Fruit fly (Drosophila melanogaster) Kc167 (cell line): Measurements from ENCODE around the gene CG8664.

Experiments
- Myc ChIP-seq: fragments of >200 bp; optimal IDR thresholded peaks from 2 replicates; lab custom pipeline; 2017; ENCODE audit warnings: missing external identifiers
- Sin3A ChIP-seq: fragments of >200 bp; optimal IDR thresholded peaks from 2 replicates; lab custom pipeline; 2018; ENCODE audit warnings: missing external identifiers
- h ChIP-seq: fragments of >200 bp; optimal IDR thresholded peaks from 3 replicates; lab custom pipeline; 2018; ENCODE audit warnings: missing external identifiers
- insv ChIP-seq: fragments of >200 bp; optimal IDR thresholded peaks from 3 replicates; lab custom pipeline; 2018; ENCODE audit warnings: missing external identifiers
- psq ChIP-seq: fragments of >200 bp; optimal IDR thresholded peaks from 2 replicates; lab custom pipeline; 2017; ENCODE audit warnings: missing external identifiers
- ttk ChIP-seq: sonication (Bioruptor generic); optimal IDR thresholded peaks from 2 replicates; lab custom pipeline; 2017; ENCODE audit warnings: missing external identifiers

CG8664 gene

DNA sequence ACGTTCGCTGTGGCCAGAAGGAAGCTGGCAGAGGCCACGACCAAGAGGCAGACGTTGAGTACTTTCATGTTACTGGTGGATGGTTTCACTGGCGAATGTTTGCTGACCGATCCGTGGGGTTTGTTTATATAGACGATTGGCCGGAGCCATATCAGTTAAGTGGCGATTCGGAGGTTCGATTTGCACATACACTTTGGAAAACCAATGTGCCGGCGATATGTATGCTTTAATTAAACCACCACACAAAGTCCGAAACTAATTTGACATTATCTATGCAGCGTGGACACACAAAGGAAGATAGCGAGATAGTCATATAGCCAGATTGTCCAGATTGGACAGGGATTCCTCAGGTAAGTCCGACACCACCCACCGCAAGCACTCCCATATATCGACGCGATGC lies at the start of gene CG8664:
Gene CG8664, minus strand, starts transcription at position 101 of the 400 bp plus-strand sequence.
- no peak for TF ChIP-seq ttk (lab: Kevin White, UChicago)

DNA sequence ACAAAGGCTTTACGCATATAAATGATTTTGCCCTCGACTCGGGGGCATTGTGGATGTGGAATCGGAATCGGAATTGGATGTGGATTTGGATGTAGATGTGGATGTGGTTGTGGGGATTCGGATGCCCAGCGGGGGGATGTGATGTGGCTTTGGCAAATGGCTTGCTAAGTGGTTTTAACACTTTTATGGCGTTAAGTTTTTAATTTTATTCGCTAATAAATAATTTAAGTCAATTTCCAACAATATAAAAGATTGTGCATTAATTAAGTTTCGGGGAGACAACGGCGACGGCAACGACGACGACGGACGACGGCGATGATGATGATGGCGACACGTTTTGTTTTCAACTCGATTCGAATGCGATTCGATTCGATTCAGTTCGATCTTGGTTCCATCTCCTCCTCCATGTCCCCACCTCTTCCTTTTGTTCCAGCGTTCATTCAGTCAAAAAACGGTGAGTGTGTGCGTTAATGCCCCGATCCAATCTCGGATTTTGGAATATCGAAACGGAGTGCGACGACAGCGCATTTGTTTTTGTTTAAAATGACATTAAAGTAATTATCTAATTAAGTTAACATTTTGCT lies 48.2 kb upstream of the CG8664 start:
- TF ChIP-seq insv (lab: Kevin White, UChicago) (no peak), Sin3A (lab: Kevin White, UChicago) (no peak), ttk (lab: Kevin White, UChicago) (no peak), h (lab: Kevin White, UChicago) (no peak), Myc (lab: Kevin White, UChicago) (no peak)

DNA sequence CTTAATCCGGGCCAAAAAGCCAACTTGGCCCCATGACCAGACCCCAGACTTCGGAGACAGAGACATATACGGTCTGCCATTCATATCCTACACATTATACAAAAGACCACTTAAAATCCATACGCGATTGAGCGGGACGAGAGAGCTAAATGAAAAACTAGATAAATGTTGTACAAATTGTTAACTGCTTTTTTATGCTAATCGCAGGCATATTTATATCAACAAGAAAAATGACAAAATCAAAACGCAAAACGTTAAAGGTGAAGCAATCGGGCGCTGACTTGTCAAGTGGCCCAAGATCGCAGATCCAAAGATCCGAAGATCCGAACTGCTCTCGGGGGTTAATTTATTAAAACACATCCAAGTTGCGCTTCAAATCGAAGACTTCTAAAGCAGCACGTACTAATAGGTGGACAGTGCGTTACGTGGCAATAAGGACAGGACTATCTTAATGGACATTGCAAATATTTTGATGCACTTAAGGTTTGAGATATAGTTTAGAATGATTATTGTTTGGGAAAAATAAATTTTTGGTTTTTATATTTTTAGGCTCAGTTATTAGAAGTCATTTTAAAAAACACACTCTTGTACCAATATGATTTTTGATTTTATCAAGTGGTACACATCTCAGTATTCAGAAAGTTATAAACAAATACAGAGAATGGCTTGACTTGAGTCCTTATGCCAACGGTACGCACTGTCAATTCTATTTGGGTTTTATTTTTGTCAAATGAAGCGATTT lies 47.6 kb upstream of the CG8664 start:
- TF ChIP-seq insv (lab: Kevin White, UChicago) (no peak), psq (no peak), Sin3A (lab: Kevin White, UChicago) (no peak), ttk (lab: Kevin White, UChicago) (no peak), h (lab: Kevin White, UChicago) (no peak), Myc (lab: Kevin White, UChicago) (no peak)

DNA sequence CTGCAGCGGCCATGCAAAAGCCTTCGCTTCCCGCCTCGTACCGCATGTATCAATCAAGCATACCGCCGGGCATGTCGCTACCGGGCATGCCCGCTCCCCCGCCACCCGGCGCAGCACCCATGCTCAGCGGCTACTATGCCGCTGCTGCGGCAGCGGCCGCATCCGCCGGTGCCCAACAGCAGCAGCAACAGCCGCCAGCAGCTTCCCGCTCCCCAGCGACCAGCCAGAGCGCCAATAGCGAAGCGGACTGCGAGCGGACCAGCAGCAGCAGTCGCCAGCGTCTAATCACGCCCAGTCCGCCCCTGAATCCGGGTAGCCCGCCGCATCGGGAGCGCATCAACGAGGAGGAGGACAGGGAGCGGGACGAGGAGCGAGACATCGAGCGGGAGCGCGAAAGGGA lies 40.3 kb upstream of the CG8664 start:
- no peak for TF ChIP-seq psq
- no peak for TF ChIP-seq ttk (lab: Kevin White, UChicago)
- TF ChIP-seq Myc (lab: Kevin White, UChicago) = no peak
- no peak for TF ChIP-seq h (lab: Kevin White, UChicago)
- TF ChIP-seq insv (lab: Kevin White, UChicago) = no peak
- TF ChIP-seq Sin3A (lab: Kevin White, UChicago) = no peak

DNA sequence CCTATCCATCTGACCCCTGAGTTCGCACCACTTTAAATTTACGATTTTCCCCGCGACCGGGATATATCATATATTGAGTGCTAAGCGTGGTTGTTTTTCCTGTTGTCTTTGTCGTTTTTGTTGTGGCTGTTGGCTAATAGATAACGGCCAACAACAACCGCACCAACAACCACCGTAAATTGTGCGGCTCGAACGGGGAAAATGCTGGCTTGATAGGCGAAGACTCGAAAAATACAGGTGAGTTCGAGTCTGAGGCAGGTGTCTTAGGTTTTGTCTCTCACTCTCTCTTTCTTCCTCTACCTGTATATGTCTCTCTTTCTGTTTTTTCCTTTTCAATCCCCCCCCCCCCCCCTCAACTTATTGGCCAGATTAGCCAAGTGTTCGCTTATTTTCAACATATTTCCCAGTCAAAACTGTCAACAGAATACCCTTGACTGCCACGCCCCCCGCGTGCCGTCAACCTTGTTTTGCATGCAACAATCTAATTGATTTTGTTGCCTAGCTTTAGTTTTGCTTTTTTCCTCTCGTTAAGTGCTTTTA lies 34.3 kb upstream of the CG8664 start:
- TF ChIP-seq h (lab: Kevin White, UChicago) = no peak
- TF ChIP-seq Sin3A (lab: Kevin White, UChicago) = no peak
- no peak for TF ChIP-seq ttk (lab: Kevin White, UChicago)
- TF ChIP-seq insv (lab: Kevin White, UChicago) = no peak
- no peak for TF ChIP-seq Myc (lab: Kevin White, UChicago)
- no peak for TF ChIP-seq psq

DNA sequence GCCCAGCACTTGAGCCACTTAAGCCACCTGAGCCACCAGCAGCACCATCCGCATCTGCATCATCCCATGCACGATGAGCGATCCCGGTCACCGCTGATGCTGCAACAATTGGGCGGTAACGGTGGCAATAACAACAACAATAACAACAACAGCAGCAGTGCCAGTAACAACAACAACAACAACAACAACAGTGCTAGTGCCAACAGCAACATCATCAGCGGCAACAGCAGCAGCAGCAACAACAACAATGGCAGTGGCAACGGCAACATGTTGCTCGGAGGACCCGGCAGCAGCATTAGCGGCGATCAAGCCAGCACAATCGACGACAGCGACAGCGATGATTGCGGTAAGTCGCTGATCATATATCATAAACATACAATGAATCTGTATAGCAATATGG lies 33.0 kb upstream of the CG8664 start:
- no peak for TF ChIP-seq h (lab: Kevin White, UChicago)
- no peak for TF ChIP-seq psq
- TF ChIP-seq insv (lab: Kevin White, UChicago) = no peak
- no peak for TF ChIP-seq ttk (lab: Kevin White, UChicago)
- TF ChIP-seq Sin3A (lab: Kevin White, UChicago) = no peak
- no peak for TF ChIP-seq Myc (lab: Kevin White, UChicago)

DNA sequence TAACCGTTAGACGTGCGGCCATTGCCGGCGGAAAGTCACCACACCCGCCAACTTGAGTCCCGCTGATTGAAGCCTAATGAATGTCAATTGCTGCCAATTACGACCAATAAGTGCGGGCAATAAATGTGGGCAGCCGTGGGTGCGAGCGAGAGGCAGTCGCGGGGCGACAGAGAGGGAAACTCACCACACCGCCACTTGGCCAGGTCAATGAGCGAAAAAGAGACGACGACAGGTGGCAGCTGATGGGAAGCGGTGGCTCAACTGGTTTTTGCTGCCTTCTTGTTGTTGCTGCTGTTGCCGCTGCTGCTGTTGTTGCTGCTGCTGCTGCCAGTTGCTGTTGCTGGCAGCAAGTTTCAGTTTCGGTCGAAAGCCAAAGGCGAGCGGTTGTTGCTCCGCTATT lies 31.7 kb upstream of the CG8664 start, which contains the start of gene B-H2:
Gene B-H2, plus strand, starts transcription at position 369 of the 400 bp plus-strand sequence.
- TF ChIP-seq ttk (lab: Kevin White, UChicago) (no peak), Sin3A (lab: Kevin White, UChicago) (no peak), insv (lab: Kevin White, UChicago) (no peak), Myc (lab: Kevin White, UChicago) (no peak), h (lab: Kevin White, UChicago) (no peak), psq (no peak)

DNA sequence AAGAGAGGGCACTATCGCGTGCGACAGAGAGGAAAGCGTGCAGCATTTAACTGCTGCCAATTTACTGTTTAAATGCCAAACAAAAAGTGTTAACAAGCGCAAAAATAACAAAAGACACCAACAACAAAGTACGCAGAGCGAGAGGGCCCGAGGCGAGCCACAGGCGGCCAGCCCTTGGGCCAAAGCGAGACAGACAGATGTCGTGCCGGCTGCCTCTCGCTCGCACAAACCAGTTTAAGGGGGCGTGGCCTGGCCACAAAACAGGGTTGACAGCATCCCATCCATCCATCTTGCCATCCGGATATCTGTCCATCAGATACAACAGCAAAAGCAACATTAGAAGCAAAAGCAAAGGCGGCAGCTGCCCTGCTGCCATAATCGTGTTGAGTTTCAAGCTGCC lies 30.8 kb upstream of the CG8664 start:
- no peak for TF ChIP-seq ttk (lab: Kevin White, UChicago)
- TF ChIP-seq insv (lab: Kevin White, UChicago) = no peak
- TF ChIP-seq psq = no peak
- TF ChIP-seq Sin3A (lab: Kevin White, UChicago) = no peak
- no peak for TF ChIP-seq h (lab: Kevin White, UChicago)
- TF ChIP-seq Myc (lab: Kevin White, UChicago) = no peak

DNA sequence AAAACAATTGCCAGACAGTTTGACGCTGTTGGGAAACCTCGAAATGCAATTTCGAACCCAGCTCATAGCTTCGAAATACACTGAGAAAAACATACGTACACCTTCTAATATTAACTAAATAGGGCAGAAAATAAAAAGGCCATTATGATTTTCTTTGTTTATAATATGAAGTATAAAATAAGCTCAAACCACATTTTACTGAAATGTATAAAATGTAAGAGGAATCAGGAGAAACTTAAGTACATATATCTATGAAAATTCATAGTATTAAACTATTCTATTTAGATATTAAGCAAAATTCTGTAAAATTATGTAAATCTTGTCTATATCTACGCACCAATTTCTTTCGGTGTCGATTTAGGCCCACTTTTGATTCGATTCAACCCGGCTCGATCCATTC lies 25.7 kb upstream of the CG8664 start:
- TF ChIP-seq Sin3A (lab: Kevin White, UChicago) (no peak), Myc (lab: Kevin White, UChicago) (no peak), psq (no peak), h (lab: Kevin White, UChicago) (no peak), ttk (lab: Kevin White, UChicago) (no peak), insv (lab: Kevin White, UChicago) (no peak)

DNA sequence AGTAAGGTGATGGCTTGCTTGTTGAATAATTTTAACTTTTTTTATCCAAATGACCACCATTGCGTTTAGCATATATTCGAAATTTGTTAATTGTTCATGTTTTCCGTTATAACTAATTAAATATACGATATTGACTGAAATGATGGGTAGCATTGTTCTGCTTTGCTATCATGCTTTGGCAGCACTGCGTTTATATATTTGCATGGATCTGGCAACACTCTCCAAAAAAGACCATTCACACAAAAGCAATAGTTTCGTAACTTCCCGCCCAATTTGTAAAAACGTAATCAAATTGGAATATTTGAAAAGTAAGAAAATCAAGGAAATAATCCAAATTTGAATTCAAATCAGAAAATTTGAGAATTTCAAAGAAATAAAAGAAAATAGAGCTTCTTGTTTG lies 23.0 kb upstream of the CG8664 start:
- no peak for TF ChIP-seq h (lab: Kevin White, UChicago)

DNA sequence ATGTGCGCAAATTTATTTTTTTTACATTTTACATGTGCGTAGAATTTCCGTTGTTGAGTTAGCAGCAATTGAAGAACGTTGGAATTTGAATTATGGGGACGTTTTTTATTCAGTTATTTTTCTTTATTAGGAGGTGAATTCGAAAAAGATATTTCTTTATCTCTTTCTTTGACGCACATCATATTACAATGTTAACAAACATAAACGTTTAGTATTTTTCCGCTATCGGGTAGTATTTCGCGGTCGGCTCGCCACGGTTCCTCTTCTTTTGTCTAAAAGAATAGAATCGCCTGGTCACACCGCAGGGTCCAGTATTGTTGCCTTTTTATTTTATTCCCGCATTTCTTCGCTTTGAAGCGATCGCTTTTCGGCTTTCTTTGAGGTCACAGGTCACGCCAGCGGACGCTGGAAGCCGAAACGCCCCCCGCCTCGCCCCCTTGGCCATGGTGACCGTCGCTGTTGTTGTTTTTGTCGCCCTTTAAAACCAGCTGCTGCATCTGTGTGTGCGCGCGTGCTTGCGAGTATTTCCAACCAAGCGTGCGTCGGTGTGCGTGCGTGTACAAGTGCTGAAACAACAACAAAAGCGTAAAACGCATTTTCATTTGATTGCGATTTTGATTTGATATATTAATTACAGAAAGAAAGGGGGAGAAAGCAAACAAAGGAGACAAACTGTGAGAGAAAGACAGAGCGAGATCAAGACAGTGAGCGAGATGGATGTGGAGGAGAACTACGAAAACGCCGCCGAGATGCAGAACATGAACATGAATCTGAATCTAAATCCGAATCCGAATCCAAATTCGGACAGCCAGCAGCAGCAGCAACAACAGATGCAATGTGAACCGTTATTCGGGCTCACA lies 19.9 kb upstream of the CG8664 start:
- TF ChIP-seq Myc (lab: Kevin White, UChicago) (no peak), insv (lab: Kevin White, UChicago) (no peak), h (lab: Kevin White, UChicago) (no peak), psq (no peak), ttk (lab: Kevin White, UChicago) (no peak)
